Worm (Caenorhabditis elegans) whole organism, late embryonic: ENCODE data around the gene pqn-16.
A peak's percentile ranks its signal among the peaks of the same experiment; 100 is the strongest.

Source experiments
- F13H6.1 ChIP-seq: sonication (generic microtip); optimal IDR thresholded peaks from 2 replicates; lab custom pipeline; 2016; ENCODE audit warnings: missing genetic modification characterization, missing compliant biosample characterization
- T23F11.4 ChIP-seq: fragments of 200-800 bp; sonication (Bioruptor generic); optimal IDR thresholded peaks from 2 replicates; lab custom pipeline; 2018; ENCODE audit warnings: mild to moderate bottlenecking, missing genetic modification characterization, missing compliant biosample characterization
- ceh-14 ChIP-seq: sonication (generic microtip); optimal IDR thresholded peaks from 2 replicates; lab custom pipeline; 2016; ENCODE audit warnings: missing genotype, missing genetic modification characterization, missing compliant biosample characterization
- ceh-18 ChIP-seq: sonication (generic microtip); optimal IDR thresholded peaks from 2 replicates; lab custom pipeline; 2016; ENCODE audit warnings: missing genetic modification characterization, missing compliant biosample characterization
- ceh-2 ChIP-seq: sonication (generic microtip); optimal IDR thresholded peaks from 2 replicates; lab custom pipeline; 2016; ENCODE audit warnings: missing genotype, missing genetic modification characterization, missing compliant biosample characterization
- ceh-22 ChIP-seq: sonication (generic microtip); optimal IDR thresholded peaks from 2 replicates; lab custom pipeline; 2017; ENCODE audit warnings: missing biosample characterization, missing genetic modification characterization
- ceh-31 ChIP-seq: sonication (generic microtip); optimal IDR thresholded peaks from 2 replicates; lab custom pipeline; 2016; ENCODE audit warnings: missing genetic modification characterization, missing compliant biosample characterization
- ceh-45 ChIP-seq: fragments of 200-800 bp; sonication (Bioruptor generic); IDR thresholded peaks from 2 replicates; pipeline ENCODE4 v1.3.6; 2022; ENCODE audit warnings: missing genetic modification reagents, missing genetic modification characterization, missing compliant biosample characterization
- ceh-6 ChIP-seq: fragments of 200-800 bp; sonication (Bioruptor generic); optimal IDR thresholded peaks from 2 replicates; lab custom pipeline; 2018; ENCODE audit warnings: mild to moderate bottlenecking, missing genetic modification characterization, missing compliant biosample characterization
- ceh-9 ChIP-seq: sonication (generic microtip); optimal IDR thresholded peaks from 2 replicates; lab custom pipeline; 2016; ENCODE audit warnings: mild to moderate bottlenecking, missing genetic modification characterization, inconsistent platforms, missing compliant biosample characterization
- che-1 ChIP-seq: sonication (generic microtip); optimal IDR thresholded peaks from 2 replicates; lab custom pipeline; 2016; ENCODE audit warnings: mild to moderate bottlenecking, missing genetic modification characterization, missing compliant biosample characterization
- dve-1 ChIP-seq: sonication (generic microtip); optimal IDR thresholded peaks from 2 replicates; lab custom pipeline; 2017; ENCODE audit warnings: antibody characterized with exemption, mild to moderate bottlenecking, missing genetic modification characterization, missing compliant biosample characterization
- elt-2 ChIP-seq: sonication (generic microtip); optimal IDR thresholded peaks from 2 replicates; lab custom pipeline; 2016; ENCODE audit warnings: missing genetic modification reagents, missing genetic modification characterization, missing compliant biosample characterization
- ets-4 ChIP-seq: sonication (generic microtip); optimal IDR thresholded peaks from 2 replicates; lab custom pipeline; 2016; ENCODE audit warnings: missing genetic modification characterization, missing compliant biosample characterization
- lim-6 ChIP-seq: sonication (generic microtip); optimal IDR thresholded peaks from 2 replicates; lab custom pipeline; 2016; ENCODE audit warnings: missing genetic modification characterization, missing compliant biosample characterization
- madf-2 ChIP-seq: sonication (generic microtip); optimal IDR thresholded peaks from 2 replicates; lab custom pipeline; 2017; ENCODE audit warnings: missing genetic modification characterization, missing compliant biosample characterization
- mec-3 ChIP-seq: sonication (generic microtip); optimal IDR thresholded peaks from 2 replicates; lab custom pipeline; 2016; ENCODE audit warnings: borderline replicate concordance, missing genetic modification characterization, missing compliant biosample characterization
- nfya-1 ChIP-seq: sonication (generic microtip); optimal IDR thresholded peaks from 2 replicates; lab custom pipeline; 2017; ENCODE audit warnings: missing genetic modification characterization, mild to moderate bottlenecking, missing compliant biosample characterization, antibody characterized with exemption, moderate library complexity
- pag-3 ChIP-seq: sonication (generic microtip); optimal IDR thresholded peaks from 2 replicates; lab custom pipeline; 2016; ENCODE audit warnings: missing compliant biosample characterization, missing genetic modification characterization, borderline replicate concordance
- pat-9 ChIP-seq: fragments of 200-800 bp; sonication (Bioruptor generic); optimal IDR thresholded peaks from 2 replicates; lab custom pipeline; 2018; ENCODE audit warnings: mild to moderate bottlenecking, missing genetic modification characterization, moderate library complexity, missing compliant biosample characterization
- pax-1 ChIP-seq: fragments of 150-350 bp; optimal IDR thresholded peaks from 2 replicates; lab custom pipeline; 2014; ENCODE audit warnings: missing biosample characterization, missing genetic modification characterization
- pha-2 ChIP-seq: sonication (generic microtip); optimal IDR thresholded peaks from 2 replicates; lab custom pipeline; 2017; ENCODE audit warnings: mild to moderate bottlenecking, missing genetic modification characterization, missing compliant biosample characterization
- pqm-1 ChIP-seq: sonication (generic microtip); optimal IDR thresholded peaks from 2 replicates; lab custom pipeline; 2016; ENCODE audit warnings: missing genetic modification characterization, missing compliant biosample characterization
- pros-1 ChIP-seq: fragments of 150-350 bp; optimal IDR thresholded peaks from 2 replicates; lab custom pipeline; 2014; ENCODE audit warnings: missing biosample characterization, missing genetic modification reagents, missing genetic modification characterization
- ref-2 ChIP-seq: sonication (generic microtip); optimal IDR thresholded peaks from 2 replicates; lab custom pipeline; 2016; ENCODE audit warnings: missing genetic modification characterization, missing compliant biosample characterization
- rnt-1 ChIP-seq: sonication (generic microtip); optimal IDR thresholded peaks from 2 replicates; lab custom pipeline; 2016; ENCODE audit warnings: missing genetic modification characterization, missing compliant biosample characterization
- sdc-2 ChIP-seq: sonication (generic microtip); optimal IDR thresholded peaks from 2 replicates; lab custom pipeline; 2016; ENCODE audit warnings: missing genotype, missing genetic modification characterization, missing compliant biosample characterization
- syd-9 ChIP-seq: sonication (generic microtip); optimal IDR thresholded peaks from 2 replicates; lab custom pipeline; 2016; ENCODE audit warnings: mild to moderate bottlenecking, missing genetic modification characterization, moderate library complexity, missing compliant biosample characterization
- tbx-2 ChIP-seq: sonication (generic microtip); optimal IDR thresholded peaks from 2 replicates; lab custom pipeline; 2016; ENCODE audit warnings: missing genetic modification characterization, missing compliant biosample characterization
- unc-42 ChIP-seq: sonication (generic microtip); optimal IDR thresholded peaks from 2 replicates; lab custom pipeline; 2016; ENCODE audit warnings: missing genotype, missing genetic modification characterization, missing compliant biosample characterization
- unc-55 ChIP-seq: sonication (generic microtip); optimal IDR thresholded peaks from 2 replicates; lab custom pipeline; 2017; ENCODE audit warnings: missing biosample characterization, missing genetic modification reagents, missing genetic modification characterization

Gene pqn-16

DNA sequence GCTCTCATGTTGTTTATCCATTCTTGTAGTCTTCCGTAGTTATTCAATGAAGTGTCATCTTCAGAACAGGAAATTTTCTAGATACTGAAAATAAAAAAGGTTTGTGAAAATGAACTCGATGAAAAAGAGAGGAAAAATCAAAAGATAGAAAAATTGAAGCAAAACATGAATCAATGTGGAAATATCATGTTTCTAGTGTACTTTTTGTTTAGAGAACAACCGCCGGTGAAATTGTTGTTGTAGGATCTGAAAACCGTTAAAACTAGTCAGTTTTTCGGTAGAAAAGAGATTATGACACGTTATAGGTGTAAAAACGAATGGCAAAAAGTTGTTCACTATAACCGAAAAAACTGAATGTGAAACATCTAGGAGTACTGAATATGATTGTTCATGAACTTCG, 43.3 kb downstream of the pqn-16 start, which contains the start of gene pacs-1:
Gene pacs-1, minus strand, starts transcription at position 101 of the 400 bp plus-strand sequence.
- TF ChIP-seq ceh-9, result no peak
- TF ChIP-seq madf-2 (tag; lab: Kevin White, UChicago), result no peak
- no peak for TF ChIP-seq nfya-1 (tag; lab: Kevin White, UChicago)
- TF ChIP-seq T23F11.4 (GFP tag; lab: Kevin White, UChicago), result no peak
- TF ChIP-seq lim-6 (tag; lab: Kevin White, UChicago), result no peak
- no peak for TF ChIP-seq ceh-22
- TF ChIP-seq ets-4, result no peak
- no peak for TF ChIP-seq ceh-31
- no peak for TF ChIP-seq mec-3 (tag; lab: Kevin White, UChicago)
- no peak for TF ChIP-seq ceh-6 (GFP tag; lab: Kevin White, UChicago)
- no peak for TF ChIP-seq F13H6.1
- no peak for TF ChIP-seq pqm-1 (tag; lab: Kevin White, UChicago)

ce11 chrV:9218214-9218613, 44.3 kb downstream of the pqn-16 start:
- TF ChIP-seq pax-1 (tag; lab: Kevin White, UChicago), result no peak
- peak; percentile 39 for TF ChIP-seq unc-55 (GFP tag; lab: Kevin White, UChicago)
- no peak for TF ChIP-seq ceh-18

DNA sequence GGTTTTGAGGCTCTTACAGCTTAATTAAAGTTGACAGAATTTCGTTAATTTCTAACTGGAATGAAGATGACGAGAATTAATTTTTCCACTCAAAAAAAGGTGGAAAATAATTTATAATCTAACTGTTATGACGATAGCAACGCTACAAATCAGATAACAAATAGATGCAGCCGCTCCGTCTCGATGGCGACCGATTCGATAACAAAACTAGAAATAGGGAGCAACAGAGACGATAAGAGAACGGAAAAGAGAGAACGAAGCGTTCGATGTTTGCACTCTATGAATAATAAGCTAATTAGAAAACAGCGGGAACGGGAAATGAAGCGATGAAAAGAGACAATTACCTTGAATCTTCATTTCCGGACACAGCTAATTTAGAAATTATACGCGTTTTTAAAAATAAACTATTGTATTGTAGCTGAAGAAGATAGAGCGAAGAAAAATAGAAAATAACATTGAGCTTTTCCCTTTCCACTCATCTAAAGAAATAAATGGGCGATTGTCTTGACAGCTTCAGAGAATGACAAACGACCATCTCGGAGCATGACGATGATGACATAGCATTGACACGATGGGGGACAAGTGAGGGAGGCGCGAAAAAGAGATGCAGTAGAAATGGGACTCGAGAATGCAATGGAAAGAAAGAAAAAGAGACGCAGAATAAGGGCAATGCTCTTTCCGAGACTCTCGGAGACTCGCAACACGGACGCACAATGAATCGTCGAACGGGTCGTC, 44.9 kb downstream of the pqn-16 start:
- TF ChIP-seq elt-2 (tag; lab: Kevin White, UChicago) (peak; percentile 57), nfya-1 (tag; lab: Kevin White, UChicago) (peak; percentile 31), tbx-2 (tag; lab: Kevin White, UChicago) (peak; percentile 35), syd-9 (tag; lab: Kevin White, UChicago) (peak; percentile 45), ceh-31 (peak; percentile 46), ceh-14 (tag; lab: Kevin White, UChicago) (peak; percentile 23), pag-3 (tag; lab: Kevin White, UChicago) (peak; percentile 33), dve-1 (no peak), che-1 (tag; lab: Kevin White, UChicago) (no peak), unc-55 (GFP tag; lab: Kevin White, UChicago) (peak; percentile 88), ref-2 (tag; lab: Kevin White, UChicago) (no peak), ceh-18 (peak; percentile 19), pat-9 (tag; lab: Kevin White, UChicago) (no peak)

DNA sequence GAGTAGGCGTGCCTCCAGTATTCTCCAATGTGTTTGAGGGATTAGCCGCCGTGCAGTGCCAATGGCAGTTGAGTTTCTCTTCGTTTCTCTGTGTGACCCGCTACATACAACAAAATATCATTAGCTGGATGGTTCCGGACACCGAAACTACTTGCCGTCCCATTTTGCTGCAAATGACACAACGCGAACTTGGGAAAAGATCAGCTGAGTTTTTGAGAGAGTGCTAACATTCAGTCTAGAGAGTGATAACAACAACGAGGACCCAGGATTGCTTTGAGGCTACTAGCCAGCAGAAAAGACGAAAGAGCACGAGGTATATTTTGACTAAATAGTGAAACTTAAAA, 45.5 kb downstream of the pqn-16 start:
- TF ChIP-seq ets-4, result no peak
- peak; percentile 1 for TF ChIP-seq ceh-6 (GFP tag; lab: Kevin White, UChicago)

DNA sequence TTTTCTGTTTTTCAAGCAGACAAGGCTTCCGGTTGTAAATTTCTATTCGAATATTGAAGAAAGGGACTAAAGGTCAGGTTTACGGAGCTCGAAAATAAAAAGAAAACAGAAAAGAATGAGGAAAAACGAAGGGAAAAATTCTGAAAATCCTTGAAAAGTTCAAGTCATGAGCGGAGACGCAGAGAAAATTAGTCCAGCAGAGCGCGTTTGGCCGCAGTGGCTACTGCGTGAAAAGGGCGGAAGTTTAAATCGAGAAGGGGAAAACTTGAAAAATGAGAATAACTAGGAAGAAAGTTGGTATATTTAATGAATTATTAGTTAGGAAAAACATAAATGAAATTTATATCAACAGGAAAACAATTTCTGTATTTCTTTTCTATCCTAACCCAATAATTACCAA, 46.6 kb downstream of the pqn-16 start:
- TF ChIP-seq unc-42 (tag; lab: Kevin White, UChicago) (peak; percentile 56), pros-1 (no peak), ceh-9 (no peak), elt-2 (tag; lab: Kevin White, UChicago) (peak; percentile 15), rnt-1 (no peak), ceh-22 (no peak), F13H6.1 (no peak), nfya-1 (tag; lab: Kevin White, UChicago) (peak; percentile 29), ceh-2 (no peak), ceh-31 (peak; percentile 24), sdc-2 (no peak)
- TF ChIP-seq, all 69 proteins: peak for 4

- no peak for TF ChIP-seq ceh-9
- TF ChIP-seq F13H6.1, result no peak
- no peak for TF ChIP-seq pqm-1 (tag; lab: Kevin White, UChicago)
- no peak for TF ChIP-seq pha-2 (tag; lab: Kevin White, UChicago)
- TF ChIP-seq ref-2 (tag; lab: Kevin White, UChicago), result no peak
- no peak for TF ChIP-seq ceh-45
- TF ChIP-seq ceh-22, result no peak
Measured at ce11 chrV:9221566-9221965, 47.7 kb downstream of the pqn-16 start, which contains the start of gene grd-6. grd-6 (plus strand) TSS chrV:9221866.
